Worm (Caenorhabditis elegans): ENCODE measurements around the gene F14D7.1.

DNA sequence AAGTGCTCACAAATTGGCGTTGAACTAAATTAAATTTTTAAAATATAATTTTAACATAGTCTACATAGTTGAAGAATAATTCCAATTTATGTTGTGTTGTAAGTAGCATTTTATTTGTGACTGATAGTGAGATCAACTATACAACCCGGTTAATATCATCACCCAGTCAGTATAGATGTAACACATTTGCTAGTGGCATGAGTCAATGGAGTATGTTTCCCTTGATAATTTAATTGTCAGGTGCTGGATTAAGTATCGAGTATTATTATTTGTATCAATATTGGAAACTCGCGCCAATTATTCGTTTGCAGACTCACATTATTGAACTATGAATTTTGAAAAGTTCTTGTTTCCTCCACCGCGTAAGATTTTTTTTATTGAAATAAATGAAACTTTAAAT lies 45.6 kb upstream of the F14D7.1 start, which contains the start of gene srm-5:
- TF ChIP-seq unc-39 (tag; optimal IDR thresholded peaks at IDR 0.05) (no peak), alr-1 (tag; optimal IDR thresholded peaks at IDR 0.05) (no peak), ztf-11 (tag; optimal IDR thresholded peaks at IDR 0.05) (no peak), snpc-4 (tag; optimal IDR thresholded peaks at IDR 0.05) (no peak), nhr-77 (tag; optimal IDR thresholded peaks at IDR 0.05) (no peak), unc-62 (GFP tag; optimal IDR thresholded peaks at IDR 0.05) (no peak), mdl-1 (tag; optimal IDR thresholded peaks at IDR 0.05) (no peak), nhr-6 (tag; optimal IDR thresholded peaks at IDR 0.05) (no peak)
